Fruit fly (Drosophila melanogaster): Measurements from ENCODE around the gene Mesh1.

Mesh1 gene

DNA sequence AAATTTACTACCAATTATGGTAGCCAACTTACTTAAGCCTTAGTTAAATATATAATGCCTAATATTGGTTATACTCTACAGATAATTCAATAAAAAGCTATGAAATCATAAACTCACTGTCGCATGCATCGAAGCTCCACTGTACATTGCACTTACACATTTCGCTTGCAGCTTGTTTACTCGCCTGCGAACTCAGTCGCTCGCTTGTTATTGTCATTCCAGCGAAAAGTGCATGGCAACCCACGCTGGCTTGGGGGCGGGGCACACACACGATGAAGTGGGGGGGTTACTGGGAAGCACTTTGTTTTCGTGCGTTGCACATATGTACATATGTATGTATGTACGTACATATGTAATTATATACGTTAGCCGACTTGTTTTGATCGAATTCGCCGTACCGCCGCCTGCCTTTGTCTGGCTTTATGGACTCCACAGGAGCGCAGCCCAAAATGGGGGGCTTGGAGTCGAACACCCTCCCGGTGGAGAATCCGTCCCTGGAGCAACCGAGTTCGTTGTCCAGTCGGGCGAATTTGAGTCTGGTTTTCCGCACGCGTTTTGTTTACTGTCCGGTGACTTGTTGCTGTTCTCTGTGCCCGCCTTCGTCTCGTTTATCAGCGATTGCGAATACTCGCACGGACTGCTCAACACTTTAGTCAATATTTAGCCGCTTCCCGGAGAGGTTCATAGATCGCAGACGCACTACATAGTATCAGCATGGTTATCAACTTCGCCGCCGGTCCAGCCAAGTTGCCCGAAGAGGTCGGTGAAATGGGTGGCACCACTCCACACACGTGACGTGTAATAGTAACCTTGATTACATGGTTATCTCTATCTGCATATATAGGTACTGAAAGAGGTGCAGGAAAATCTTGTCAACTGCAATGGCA is 2.3 kb downstream of the Mesh1 start, which contains the start of gene CG11899 (continued):
- no peak for TF ChIP-seq CG8924 (tag; optimal IDR thresholded peaks at IDR 0.05)
- TF ChIP-seq CG10979 (tag; optimal IDR thresholded peaks at IDR 0.05): no peak
- no peak for TF ChIP-seq CG9727 (GFP tag; optimal IDR thresholded peaks at IDR 0.05)
- no peak for TF ChIP-seq CG10147 (GFP tag; optimal IDR thresholded peaks at IDR 0.05)
- no peak for TF ChIP-seq ssp (GFP tag; IDR thresholded peaks at IDR 0.05)
- TF ChIP-seq Rfx (GFP tag; IDR thresholded peaks at IDR 0.05): peak; percentile 35; the same call in 1 of the 2 replicates
- peak; percentile 15 for TF ChIP-seq CG2120 (GFP tag; optimal IDR thresholded peaks at IDR 0.05)
- no peak for TF ChIP-seq CG7372 (GFP tag; IDR thresholded peaks at IDR 0.05)
- TF ChIP-seq lbe (GFP tag; optimal IDR thresholded peaks at IDR 0.05): peak; percentile 85
- no peak for TF ChIP-seq kay (GFP tag; optimal IDR thresholded peaks at IDR 0.05)
- TF ChIP-seq CG9932 (GFP tag; IDR thresholded peaks at IDR 0.05): 0 out of 2 replicates have a peak, but pooled peaks have one; percentile 32
- TF ChIP-seq lab (GFP tag; optimal IDR thresholded peaks at IDR 0.05): peak; percentile 21
- no peak for TF ChIP-seq ftz-f1 (GFP tag; optimal IDR thresholded peaks at IDR 0.05)
- TF ChIP-seq Lpt (GFP tag; optimal IDR thresholded peaks at IDR 0.05): no peak
- peak; percentile 7 for TF ChIP-seq bab2 (GFP tag; optimal IDR thresholded peaks at IDR 0.05)
- no peak for TF ChIP-seq Dp (GFP tag; optimal IDR thresholded peaks at IDR 0.05)
- TF ChIP-seq az2 (GFP tag; optimal IDR thresholded peaks at IDR 0.05): no peak
- TF ChIP-seq CG8290 (GFP tag; optimal IDR thresholded peaks at IDR 0.05): no peak
- TF ChIP-seq CG8290 (tag; optimal IDR thresholded peaks at IDR 0.05): no peak
- TF ChIP-seq zf30C (GFP tag; optimal IDR thresholded peaks at IDR 0.05): no peak
- 0 out of 2 replicates have a peak, but pooled peaks have one; percentile 17 for TF ChIP-seq amos (GFP tag; IDR thresholded peaks at IDR 0.05; ENCODE audit: partially characterized antibody)
- TF ChIP-seq Pdp1 (GFP tag; optimal IDR thresholded peaks at IDR 0.05): no peak
- peak; percentile 89 for TF ChIP-seq nom (GFP tag; optimal IDR thresholded peaks at IDR 0.05)
- no peak for TF ChIP-seq vvl (GFP tag; IDR thresholded peaks at IDR 0.05)
- no peak for TF ChIP-seq CG11560 (tag; IDR thresholded peaks at IDR 0.05)
- peak; percentile 79 for TF ChIP-seq Med (GFP tag)
- no peak for TF ChIP-seq CG12236 (GFP tag; optimal IDR thresholded peaks at IDR 0.05)
- no peak for TF ChIP-seq hkb (optimal IDR thresholded peaks at IDR 0.05)
- TF ChIP-seq hkb (GFP tag; IDR thresholded peaks at IDR 0.05): no peak
- TF ChIP-seq ac (GFP tag; optimal IDR thresholded peaks at IDR 0.05): no peak
- no peak for TF ChIP-seq CG3838 (GFP tag; optimal IDR thresholded peaks at IDR 0.05)
- 0 out of 2 replicates have a peak, but pooled peaks have one; percentile 42 for TF ChIP-seq Bgb (GFP tag; IDR thresholded peaks at IDR 0.05; ENCODE audit: partially characterized antibody)
- no peak for TF ChIP-seq Scr (GFP tag; IDR thresholded peaks at IDR 0.05; ENCODE audit: partially characterized antibody)
- TF ChIP-seq Elba2 (GFP tag; optimal IDR thresholded peaks at IDR 0.05): no peak
- no peak for TF ChIP-seq salm (tag; optimal IDR thresholded peaks at IDR 0.05)
- TF ChIP-seq B-H2 (GFP tag; optimal IDR thresholded peaks at IDR 0.05): no peak
- peak; percentile 89 for TF ChIP-seq cwo (GFP tag; optimal IDR thresholded peaks at IDR 0.05)
- no peak for TF ChIP-seq cato (GFP tag; optimal IDR thresholded peaks at IDR 0.05; ENCODE audit: borderline replicate concordance)
- TF ChIP-seq Ptx1 (GFP tag; IDR thresholded peaks at IDR 0.05): no peak
- no peak for TF ChIP-seq CG16815 (GFP tag; optimal IDR thresholded peaks at IDR 0.05)
- no peak for TF ChIP-seq E2f2 (GFP tag; IDR thresholded peaks at IDR 0.05)
- TF ChIP-seq disco-r (GFP tag; optimal IDR thresholded peaks at IDR 0.05): no peak
- no peak for TF ChIP-seq CG12104 (GFP tag; optimal IDR thresholded peaks at IDR 0.05)
- TF ChIP-seq CG4404 (GFP tag; IDR thresholded peaks at IDR 0.05): peak; percentile 21; the same call in 1 of the 2 replicates
- peak; percentile 7 for TF ChIP-seq mam (GFP tag; optimal IDR thresholded peaks at IDR 0.05)
- TF ChIP-seq sens (GFP tag): peak; percentile 63
- no peak for TF ChIP-seq CG6813 (GFP tag; optimal IDR thresholded peaks at IDR 0.05)
- TF ChIP-seq tin (GFP tag; optimal IDR thresholded peaks at IDR 0.05): peak; percentile 9
- no peak for TF ChIP-seq lilli (GFP tag; optimal IDR thresholded peaks at IDR 0.05)
- TF ChIP-seq CG18599 (GFP tag; optimal IDR thresholded peaks at IDR 0.05): peak; percentile 12
